Fruit fly (Drosophila melanogaster) whole organism, prepupa: ENCODE measurements around the gene CG33110.

ENCODE experiments used
- Blimp-1 ChIP-seq: fragments of 200-800 bp; sonication (Bioruptor generic); optimal IDR thresholded peaks from 3 replicates; lab custom pipeline; 2017; ENCODE audit warnings: missing biosample characterization, missing genetic modification characterization, mild to moderate bottlenecking, moderate library complexity, missing genetic modification reagents
- CG32006 ChIP-seq: fragments of 200-800 bp; sonication (Bioruptor generic); optimal IDR thresholded peaks from 3 replicates; lab custom pipeline; 2017; ENCODE audit warnings: missing biosample characterization, mild to moderate bottlenecking, missing genetic modification characterization
- Ets21C ChIP-seq: fragments of 200-800 bp; sonication (Bioruptor generic); optimal IDR thresholded peaks from 3 replicates; lab custom pipeline; 2016; ENCODE audit warnings: missing biosample characterization, missing genetic modification characterization
- Lpt ChIP-seq: fragments of 200-800 bp; sonication (Bioruptor generic); optimal IDR thresholded peaks from 3 replicates; lab custom pipeline; 2016; ENCODE audit warnings: missing biosample characterization, missing genetic modification characterization
- OdsH ChIP-seq: fragments of 200-800 bp; sonication (Bioruptor generic); optimal IDR thresholded peaks from 3 replicates; lab custom pipeline; 2016; ENCODE audit warnings: missing biosample characterization, missing genetic modification characterization
- dac ChIP-seq: fragments of 200-800 bp; sonication (Bioruptor generic); optimal IDR thresholded peaks from 2 replicates; lab custom pipeline; 2017; ENCODE audit warnings: missing biosample characterization, mild to moderate bottlenecking, missing genetic modification characterization
- lz ChIP-seq: fragments of 200-800 bp; sonication (Bioruptor generic); optimal IDR thresholded peaks from 3 replicates; lab custom pipeline; 2016; ENCODE audit warnings: missing biosample characterization, missing genetic modification characterization

- TF ChIP-seq CG32006 (GFP tag; lab: Kevin White, UChicago) (no peak), dac (GFP tag; lab: Kevin White, UChicago) (no peak), Blimp-1 (GFP tag; lab: Kevin White, UChicago) (no peak), Ets21C (no peak), OdsH (GFP tag; lab: Kevin White, UChicago) (no peak), lz (GFP tag; lab: Kevin White, UChicago) (no peak), Lpt (GFP tag; lab: Kevin White, UChicago) (no peak)
These were observed 4.3 kb upstream of the CG33110 start for dm6 chr3R:22565732-22566131.
